Fruit fly (Drosophila melanogaster) whole organism, pupa: ENCODE results near the gene Ack.
A peak's percentile ranks its signal among the peaks of the same experiment; 100 is the strongest.

ENCODE experiments used
- CG10348 ChIP-seq: fragments of 200-800 bp; sonication (Bioruptor generic); IDR thresholded peaks from 2 replicates; pipeline ENCODE4 v1.3.6; 2022; ENCODE audit warnings: missing biosample characterization, missing genetic modification characterization
- CG12605 ChIP-seq: fragments of 200-800 bp; sonication (Bioruptor generic); IDR thresholded peaks from 2 replicates; pipeline ENCODE4 v1.3.6; 2022; ENCODE audit warnings: missing biosample characterization, missing genetic modification characterization
- CG13204 ChIP-seq: fragments of 200-800 bp; sonication (Bioruptor generic); optimal IDR thresholded peaks from 2 replicates; lab custom pipeline; 2018; ENCODE audit warnings: missing biosample characterization, mild to moderate bottlenecking, missing genetic modification characterization, moderate library complexity
- CG14655 ChIP-seq: fragments of 200-800 bp; sonication (Bioruptor generic); optimal IDR thresholded peaks from 3 replicates; lab custom pipeline; 2017; ENCODE audit warnings: mild to moderate bottlenecking, missing biosample characterization, missing genetic modification reagents, missing genetic modification characterization
- CG15710 ChIP-seq: fragments of 200-800 bp; sonication (Bioruptor generic); optimal IDR thresholded peaks from 2 replicates; lab custom pipeline; 2018; ENCODE audit warnings: missing biosample characterization, mild to moderate bottlenecking, missing genetic modification characterization, moderate library complexity
- CG32121 ChIP-seq: fragments of 200-800 bp; sonication (Bioruptor generic); IDR thresholded peaks from 2 replicates; pipeline ENCODE4 v1.3.6; 2022; ENCODE audit warnings: missing biosample characterization, missing genetic modification characterization
- CG34367 ChIP-seq: fragments of 200-800 bp; sonication (Bioruptor generic); optimal IDR thresholded peaks from 2 replicates; lab custom pipeline; 2018; ENCODE audit warnings: missing biosample characterization, mild to moderate bottlenecking, missing genetic modification characterization
- CG4496 ChIP-seq: fragments of 200-800 bp; sonication (Bioruptor generic); IDR thresholded peaks from 3 replicates; pipeline ENCODE4 v1.3.6; 2022; ENCODE audit warnings: missing biosample characterization, missing genetic modification characterization
- CG8159 ChIP-seq: fragments of 200-800 bp; sonication (Bioruptor generic); optimal IDR thresholded peaks from 3 replicates; lab custom pipeline; 2018; ENCODE audit warnings: missing biosample characterization, mild to moderate bottlenecking, missing genetic modification characterization, moderate library complexity
- CG9948 ChIP-seq: fragments of 200-800 bp; sonication (Bioruptor generic); optimal IDR thresholded peaks from 2 replicates; lab custom pipeline; 2018; ENCODE audit warnings: missing biosample characterization, mild to moderate bottlenecking, missing genetic modification characterization, moderate library complexity
- D1 ChIP-seq: fragments of 200-800 bp; sonication (Bioruptor generic); optimal IDR thresholded peaks from 2 replicates; lab custom pipeline; 2018; ENCODE audit warnings: missing biosample characterization, mild to moderate bottlenecking, missing genetic modification characterization, moderate library complexity
- EcR ChIP-seq: fragments of 200-800 bp; sonication (Bioruptor generic); optimal IDR thresholded peaks from 3 replicates; lab custom pipeline; 2019; ENCODE audit warnings: missing biosample characterization, missing genetic modification characterization, mild to moderate bottlenecking, moderate library complexity, missing genetic modification reagents
- Snoo ChIP-seq: fragments of 200-800 bp; sonication (Bioruptor generic); optimal IDR thresholded peaks from 3 replicates; lab custom pipeline; 2017; ENCODE audit warnings: missing biosample characterization, mild to moderate bottlenecking, missing genetic modification characterization, inconsistent platforms

Gene Ack

dm6 chr3L:4159264-4159663 lies 51.3 kb downstream of the Ack start:
- TF ChIP-seq CG34367 (no peak), CG32121 (GFP tag; lab: Robert Waterston, UW) (no peak), CG12605 (GFP tag; lab: Robert Waterston, UW) (no peak), EcR (GFP tag; lab: Kevin White, UChicago) (no peak), CG10348 (GFP tag; lab: Robert Waterston, UW) (no peak), CG15710 (tag; lab: Kevin White, UChicago) (no peak), CG13204 (GFP tag; lab: Kevin White, UChicago) (no peak), CG14655 (no peak), CG4496 (GFP tag; lab: Robert Waterston, UW) (no peak), CG8159 (tag; lab: Kevin White, UChicago) (no peak), D1 (tag; lab: Kevin White, UChicago) (no peak), CG9948 (tag; lab: Kevin White, UChicago) (no peak), Snoo (tag; lab: Kevin White, UChicago) (no peak)

DNA sequence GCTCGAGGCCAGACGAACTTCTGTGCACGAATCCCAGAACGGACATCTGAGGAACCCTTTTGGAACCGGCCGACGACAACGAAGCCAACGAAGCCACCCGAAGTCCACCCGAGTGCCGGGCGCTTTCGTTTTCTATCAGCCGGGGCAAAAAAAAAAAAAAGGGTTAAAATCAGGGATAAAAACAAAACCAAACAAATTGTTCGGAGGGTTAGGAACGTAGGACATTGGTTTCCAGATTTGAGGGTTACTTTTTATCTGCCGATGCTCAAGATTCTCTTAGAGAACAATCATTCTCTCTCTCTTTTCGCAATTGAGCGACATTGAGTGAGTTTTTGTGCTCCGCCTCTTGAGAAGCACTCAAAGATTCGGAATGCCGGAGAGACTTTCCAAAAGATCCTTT lies 52.9 kb downstream of the Ack start, which contains the start of gene nab:
nab (minus strand) TSS at position 7 of the 400 bp plus-strand sequence.
- no peak for TF ChIP-seq CG32121 (GFP tag; lab: Robert Waterston, UW)
- TF ChIP-seq Snoo (tag; lab: Kevin White, UChicago), result peak; percentile 23
